Worm (Caenorhabditis elegans) whole organism, late embryonic: ENCODE measurements around the gene gst-22.

Experiments
- C08G9.2 ChIP-seq: sonication (generic microtip); optimal IDR thresholded peaks from 2 replicates; lab custom pipeline; 2016; ENCODE audit warnings: mild to moderate bottlenecking, missing genetic modification characterization, moderate library complexity, missing compliant biosample characterization
- F13H6.1 ChIP-seq: sonication (generic microtip); optimal IDR thresholded peaks from 2 replicates; lab custom pipeline; 2016; ENCODE audit warnings: missing genetic modification characterization, missing compliant biosample characterization
- ama-1 ChIP-seq: fragments of 150-350 bp; optimal IDR thresholded peaks from 2 replicates; lab custom pipeline; 2014
- dve-1 ChIP-seq: sonication (generic microtip); optimal IDR thresholded peaks from 2 replicates; lab custom pipeline; 2017; ENCODE audit warnings: antibody characterized with exemption, mild to moderate bottlenecking, missing genetic modification characterization, missing compliant biosample characterization
- hlh-30 ChIP-seq: sonication (generic microtip); optimal IDR thresholded peaks from 2 replicates; lab custom pipeline; 2017; ENCODE audit warnings: antibody characterized with exemption, missing genetic modification characterization, missing compliant biosample characterization; ENCODE audit not compliant: insufficient read depth
- nhr-11 ChIP-seq: fragments of 150-350 bp; optimal IDR thresholded peaks from 2 replicates; lab custom pipeline; 2014; ENCODE audit warnings: missing biosample characterization, missing genetic modification characterization
- tbx-2 ChIP-seq: sonication (generic microtip); optimal IDR thresholded peaks from 2 replicates; lab custom pipeline; 2016; ENCODE audit warnings: missing genetic modification characterization, missing compliant biosample characterization
- ttx-3 ChIP-seq: sonication (generic microtip); optimal IDR thresholded peaks from 2 replicates; lab custom pipeline; 2016; ENCODE audit warnings: missing genetic modification reagents, missing genetic modification characterization, missing compliant biosample characterization
- unc-86 ChIP-seq: sonication (generic microtip); optimal IDR thresholded peaks from 2 replicates; lab custom pipeline; 2016; ENCODE audit warnings: missing genetic modification characterization, missing compliant biosample characterization

- TF ChIP-seq ama-1 (no peak), ttx-3 (tag; lab: Kevin White, UChicago) (no peak), dve-1 (tag; lab: Kevin White, UChicago) (no peak), tbx-2 (tag; lab: Kevin White, UChicago) (no peak), F13H6.1 (tag; lab: Kevin White, UChicago) (no peak), unc-86 (tag; lab: Kevin White, UChicago) (no peak), nhr-11 (tag; lab: Kevin White, UChicago) (no peak), hlh-30 (tag; lab: Kevin White, UChicago) (no peak), C08G9.2 (tag; lab: Kevin White, UChicago) (no peak)
Observed at ce11 chrV:16277918-16278317, 45.8 kb upstream of the gst-22 start, which contains the start of gene cyp-37B1.
